Worm (Caenorhabditis elegans) whole organism, L4 larva: ENCODE measurements around the gene twk-8.

Experiments
- D1046.2 ChIP-seq: fragments of 200-800 bp; sonication (Bioruptor generic); IDR thresholded peaks from 2 replicates; pipeline ENCODE4 v1.3.6; 2022; ENCODE audit warnings: missing genetic modification characterization, missing compliant biosample characterization
- F44E2.7 ChIP-seq: fragments of 200-800 bp; sonication (Bioruptor generic); IDR thresholded peaks from 2 replicates; pipeline ENCODE4 v2.1.2; 2022; ENCODE audit warnings: missing genetic modification characterization, missing compliant biosample characterization
- Y48G9A.11 ChIP-seq: fragments of 200-800 bp; sonication (Bioruptor generic); IDR thresholded peaks from 2 replicates; pipeline ENCODE4 v1.3.6; 2022; ENCODE audit warnings: missing genetic modification reagents, missing genetic modification characterization, missing compliant biosample characterization
- Y75B8A.6 ChIP-seq: fragments of 200-800 bp; sonication (Bioruptor generic); IDR thresholded peaks from 2 replicates; pipeline ENCODE4 v1.3.6; 2022; ENCODE audit warnings: missing genetic modification reagents, missing genetic modification characterization, missing compliant biosample characterization
- aha-1 ChIP-seq: fragments of 150-350 bp; peaks from one replicate; lab custom pipeline; 2014; ENCODE audit warnings: missing biosample characterization, missing genetic modification characterization
- ama-1 ChIP-seq: fragments of 150-350 bp; optimal IDR thresholded peaks from 2 replicates; lab custom pipeline; 2014; ENCODE audit warnings: inconsistent platforms, mixed read lengths
- arid-1 ChIP-seq: fragments of 200-800 bp; sonication (Bioruptor generic); conservative IDR thresholded peaks from 2 replicates; pipeline ENCODE4 v1.3.6; 2022; ENCODE audit warnings: missing genetic modification reagents, missing genetic modification characterization, missing compliant biosample characterization
- attf-4 ChIP-seq: sonication (generic microtip); optimal IDR thresholded peaks from 3 replicates; lab custom pipeline; 2017; ENCODE audit warnings: missing biosample characterization, missing genetic modification characterization
- ceh-28 ChIP-seq: fragments of 150-350 bp; optimal IDR thresholded peaks from 2 replicates; lab custom pipeline; 2014; ENCODE audit warnings: missing biosample characterization, missing genetic modification reagents, missing genetic modification characterization
- ceh-32 ChIP-seq: sonication (generic microtip); optimal IDR thresholded peaks from 2 replicates; lab custom pipeline; 2016; ENCODE audit warnings: mild to moderate bottlenecking, missing genetic modification characterization, missing compliant biosample characterization; ENCODE audit not compliant: poor library complexity
- ceh-44 ChIP-seq: fragments of 200-800 bp; sonication (Bioruptor generic); IDR thresholded peaks from 2 replicates; pipeline ENCODE4 v1.3.6; 2022; ENCODE audit warnings: missing genetic modification reagents, missing genetic modification characterization, missing compliant biosample characterization
- ceh-62 ChIP-seq: sonication (generic microtip); optimal IDR thresholded peaks from 2 replicates; lab custom pipeline; 2017; ENCODE audit warnings: missing biosample characterization, missing genetic modification characterization
- cey-2 ChIP-seq: sonication (generic microtip); optimal IDR thresholded peaks from 3 replicates; lab custom pipeline; 2017; ENCODE audit warnings: missing genetic modification characterization, mild to moderate bottlenecking, missing compliant biosample characterization, antibody characterized with exemption, borderline replicate concordance; ENCODE audit not compliant: insufficient read depth
- daf-16 ChIP-seq, 3 experiments: sonication (generic microtip); optimal IDR thresholded peaks; 2 replicates each; lab custom pipeline; 2016 to 2017; ENCODE audit warnings: missing genetic modification characterization in 3 of 3, missing genetic modification reagents in 3 of 3, mild to moderate bottlenecking in 2 of 3, missing compliant biosample characterization in 2 of 3, missing biosample characterization in 1 of 3, moderate library complexity in 1 of 3
- daf-19 ChIP-seq: fragments of 200-800 bp; sonication (Bioruptor generic); conservative IDR thresholded peaks from 2 replicates; pipeline ENCODE4 v1.3.6; 2022; ENCODE audit warnings: missing genetic modification characterization, missing compliant biosample characterization
- dmd-8 ChIP-seq: fragments of 200-800 bp; sonication (Bioruptor generic); IDR thresholded peaks from 2 replicates; pipeline ENCODE4 v1.3.6; 2022; ENCODE audit warnings: missing genetic modification characterization, missing compliant biosample characterization
- duxl-1 ChIP-seq: sonication (generic microtip); optimal IDR thresholded peaks from 2 replicates; lab custom pipeline; 2016; ENCODE audit warnings: mild to moderate bottlenecking, missing genetic modification characterization, moderate library complexity, missing compliant biosample characterization; ENCODE audit not compliant: poor library complexity
- dve-1 ChIP-seq: sonication (generic microtip); optimal IDR thresholded peaks from 2 replicates; lab custom pipeline; 2017; ENCODE audit warnings: antibody characterized with exemption, mild to moderate bottlenecking, missing genetic modification characterization, missing compliant biosample characterization; ENCODE audit not compliant: insufficient read depth
- gei-8 ChIP-seq: fragments of 200-800 bp; sonication (Bioruptor generic); optimal IDR thresholded peaks from 2 replicates; lab custom pipeline; 2018; ENCODE audit warnings: mild to moderate bottlenecking, missing genetic modification characterization, missing compliant biosample characterization
- hif-1 ChIP-seq, 2 experiments: sonication (generic microtip); optimal IDR thresholded peaks; 2 replicates each; lab custom pipeline; 2016 to 2017; ENCODE audit warnings: missing compliant biosample characterization in 2 of 2, missing genetic modification characterization in 2 of 2, missing genetic modification reagents in 2 of 2, missing genotype in 2 of 2, mild to moderate bottlenecking in 1 of 2
- hmg-1.1 ChIP-seq: fragments of 200-800 bp; sonication (Bioruptor generic); IDR thresholded peaks from 2 replicates; pipeline ENCODE4 v1.3.6; 2022; ENCODE audit warnings: missing genetic modification reagents, missing genetic modification characterization, missing compliant biosample characterization
- jun-1 ChIP-seq: fragments of 150-350 bp; optimal IDR thresholded peaks from 2 replicates; lab custom pipeline; 2014; ENCODE audit warnings: missing biosample characterization, missing genetic modification reagents, missing genetic modification characterization
- lin-39 ChIP-seq: fragments of 150-350 bp; optimal IDR thresholded peaks from 2 replicates; lab custom pipeline; 2014; ENCODE audit warnings: missing biosample characterization, missing genetic modification reagents, missing genetic modification characterization
- lir-3 ChIP-seq: sonication (generic microtip); optimal IDR thresholded peaks from 2 replicates; lab custom pipeline; 2016; ENCODE audit warnings: mild to moderate bottlenecking, missing genetic modification characterization, missing compliant biosample characterization
- madf-5 ChIP-seq, 2 experiments: fragments of 200-800 bp; sonication (Bioruptor generic); IDR thresholded peaks; 2 replicates each; pipeline ENCODE4 v1.3.6; 2022; ENCODE audit warnings: missing compliant biosample characterization in 2 of 2, missing genetic modification characterization in 2 of 2
- mdl-1 ChIP-seq, 2 experiments: fragments of 150-350 bp in 1 of 2; sonication (generic microtip) in 1 of 2; optimal IDR thresholded peaks; 2 replicates each; lab custom pipeline; 2014 to 2017; ENCODE audit warnings: missing biosample characterization in 2 of 2, missing genetic modification characterization in 2 of 2
- mdt-29 ChIP-seq: fragments of 200-800 bp; sonication (Bioruptor generic); IDR thresholded peaks from 2 replicates; pipeline ENCODE4 v1.3.6; 2022; ENCODE audit warnings: missing genetic modification reagents, missing genetic modification characterization, missing compliant biosample characterization
- mxl-2 ChIP-seq: fragments of 200-800 bp; sonication (Bioruptor generic); conservative IDR thresholded peaks from 2 replicates; pipeline ENCODE4 v1.3.6; 2022; ENCODE audit warnings: missing genetic modification reagents, missing genetic modification characterization, missing compliant biosample characterization
- mxl-3 ChIP-seq: fragments of 200-800 bp; sonication (Bioruptor generic); optimal IDR thresholded peaks from 2 replicates; lab custom pipeline; 2018; ENCODE audit warnings: mild to moderate bottlenecking, missing genetic modification characterization, missing compliant biosample characterization
- nhr-11 ChIP-seq: fragments of 150-350 bp; optimal IDR thresholded peaks from 2 replicates; lab custom pipeline; 2014; ENCODE audit warnings: missing biosample characterization, missing genetic modification characterization
- nhr-111 ChIP-seq: fragments of 200-800 bp; sonication (Bioruptor generic); optimal IDR thresholded peaks from 2 replicates; lab custom pipeline; 2018; ENCODE audit warnings: mild to moderate bottlenecking, missing genetic modification characterization, missing compliant biosample characterization
- nhr-28 ChIP-seq: fragments of 150-350 bp; optimal IDR thresholded peaks from 2 replicates; lab custom pipeline; 2014; ENCODE audit warnings: missing biosample characterization, missing genetic modification characterization
- nhr-41 ChIP-seq: fragments of 200-800 bp; sonication (Bioruptor generic); IDR thresholded peaks from 2 replicates; pipeline ENCODE4 v1.3.6; 2022; ENCODE audit warnings: missing genetic modification reagents, missing genetic modification characterization, missing compliant biosample characterization
- nhr-48 ChIP-seq: sonication (generic microtip); optimal IDR thresholded peaks from 2 replicates; lab custom pipeline; 2016; ENCODE audit warnings: mild to moderate bottlenecking, missing genetic modification characterization, missing compliant biosample characterization
- nhr-6 ChIP-seq: fragments of 150-350 bp; optimal IDR thresholded peaks from 2 replicates; lab custom pipeline; 2014; ENCODE audit warnings: missing biosample characterization, missing genetic modification characterization
- pha-4 ChIP-seq, 2 experiments: fragments of 150-350 bp in 1 of 2; fragments of 200-800 bp in 1 of 2; sonication (Bioruptor generic) in 1 of 2; IDR thresholded peaks in 1 of 2; optimal IDR thresholded peaks in 1 of 2; 2 replicates each; pipeline versions ENCODE4 v1.3.6 to Lab custom; 2014 to 2022; ENCODE audit warnings: missing genetic modification characterization in 2 of 2, missing genetic modification reagents in 2 of 2, missing biosample characterization in 1 of 2, missing compliant biosample characterization in 1 of 2
- php-3 ChIP-seq: fragments of 200-800 bp; sonication (Bioruptor generic); IDR thresholded peaks from 2 replicates; pipeline ENCODE4 v1.3.6; 2022; ENCODE audit warnings: missing genetic modification reagents, missing genetic modification characterization, missing compliant biosample characterization
- rbr-2 ChIP-seq: sonication (generic microtip); optimal IDR thresholded peaks from 2 replicates; lab custom pipeline; 2016; ENCODE audit warnings: missing genotype, missing genetic modification characterization, missing compliant biosample characterization
- saeg-2 ChIP-seq: fragments of 200-800 bp; sonication (Bioruptor generic); IDR thresholded peaks from 2 replicates; pipeline ENCODE4 v1.3.6; 2022; ENCODE audit warnings: missing genetic modification reagents, missing genetic modification characterization, missing compliant biosample characterization
- set-16 ChIP-seq: fragments of 200-800 bp; sonication (Bioruptor generic); IDR thresholded peaks from 2 replicates; pipeline ENCODE4 v1.3.6; 2022; ENCODE audit warnings: missing genetic modification reagents, missing genetic modification characterization, missing compliant biosample characterization
- snpc-1.2 ChIP-seq: fragments of 200-800 bp; sonication (Bioruptor generic); IDR thresholded peaks from 2 replicates; pipeline ENCODE4 v1.3.6; 2022; ENCODE audit warnings: missing genetic modification reagents, missing genetic modification characterization, missing compliant biosample characterization
- snpc-4 ChIP-seq: fragments of 150-350 bp; optimal IDR thresholded peaks from 2 replicates; lab custom pipeline; 2014; ENCODE audit warnings: missing biosample characterization, missing genetic modification characterization
- spr-3 ChIP-seq: fragments of 200-800 bp; sonication (Bioruptor generic); optimal IDR thresholded peaks from 2 replicates; lab custom pipeline; 2018; ENCODE audit warnings: mild to moderate bottlenecking, missing genetic modification characterization, missing compliant biosample characterization
- zfp-3 ChIP-seq: fragments of 200-800 bp; sonication (Bioruptor generic); conservative IDR thresholded peaks from 2 replicates; pipeline ENCODE4 v1.3.6; 2022; ENCODE audit warnings: missing genetic modification reagents, missing genetic modification characterization, missing compliant biosample characterization
- zip-11 ChIP-seq: fragments of 200-800 bp; sonication (Bioruptor generic); IDR thresholded peaks from 2 replicates; pipeline ENCODE4 v1.3.6; 2022; ENCODE audit warnings: missing genetic modification characterization, missing compliant biosample characterization
- zip-2 ChIP-seq: fragments of 150-350 bp; optimal IDR thresholded peaks from 2 replicates; lab custom pipeline; 2014; ENCODE audit warnings: missing biosample characterization, missing genetic modification characterization
- ztf-11 ChIP-seq: fragments of 150-350 bp; optimal IDR thresholded peaks from 2 replicates; lab custom pipeline; 2014; ENCODE audit warnings: missing biosample characterization, missing genetic modification characterization
- ztf-7 ChIP-seq: fragments of 150-350 bp; optimal IDR thresholded peaks from 2 replicates; lab custom pipeline; 2014; ENCODE audit warnings: missing biosample characterization, missing genetic modification characterization

The twk-8 gene

ce11 chrIV:9108631-9109030 lies 26.5 kb downstream of the twk-8 start, which contains the start of gene aly-1 (continued):
- TF ChIP-seq zfp-3 (no peak), daf-16 (GFP tag; optimal IDR thresholded peaks at IDR 0.05; lab: Kevin White, UChicago) (no peak), daf-16 (tag; optimal IDR thresholded peaks at IDR 0.05; lab: Kevin White, UChicago) (no peak), spr-3 (GFP tag; lab: Kevin White, UChicago) (no peak), D1046.2 (GFP tag; lab: Robert Waterston, UW) (no peak)

ce11 chrIV:9112019-9112418 lies 29.9 kb downstream of the twk-8 start:
- no peak for TF ChIP-seq madf-5 (GFP tag; IDR thresholded peaks at IDR 0.05; lab: Robert Waterston, UW)
- TF ChIP-seq zfp-3, result no peak
- peak; percentile 80 for TF ChIP-seq nhr-28 (tag; lab: Kevin White, UChicago)
- TF ChIP-seq attf-4 (tag; lab: Kevin White, UChicago), result no peak
- TF ChIP-seq ceh-32, result no peak
- TF ChIP-seq spr-3 (GFP tag; lab: Kevin White, UChicago), result no peak
- TF ChIP-seq daf-16 (GFP tag; optimal IDR thresholded peaks at IDR 0.05; lab: Kevin White, UChicago), result no peak
- peak; percentile 52 for TF ChIP-seq daf-16 (tag; optimal IDR thresholded peaks at IDR 0.05; lab: Kevin White, UChicago)
- no peak for TF ChIP-seq duxl-1 (tag; lab: Kevin White, UChicago)
- no peak for TF ChIP-seq nhr-111
- peak; percentile 64 for TF ChIP-seq cey-2 (tag; lab: Kevin White, UChicago)
- TF ChIP-seq hmg-1.1 (GFP tag; lab: Robert Waterston, UW), result no peak
- no peak for TF ChIP-seq snpc-4 (tag; lab: Kevin White, UChicago)
- TF ChIP-seq nhr-48, result no peak
- peak; percentile 57 for TF ChIP-seq dve-1
- TF ChIP-seq zip-11, result no peak
- TF ChIP-seq daf-19 (GFP tag; lab: Robert Waterston, UW), result no peak
- TF ChIP-seq set-16 (GFP tag; lab: Robert Waterston, UW), result no peak
- no peak for TF ChIP-seq D1046.2 (GFP tag; lab: Robert Waterston, UW)
- no peak for TF ChIP-seq pha-4 (GFP tag; IDR thresholded peaks at IDR 0.05; lab: Robert Waterston, UW)
- no peak for TF ChIP-seq pha-4 (tag; optimal IDR thresholded peaks at IDR 0.05; lab: Kevin White, UChicago)
- TF ChIP-seq ztf-7 (tag; lab: Kevin White, UChicago), result no peak
- no peak for TF ChIP-seq lin-39 (tag; lab: Kevin White, UChicago)
- TF ChIP-seq dmd-8 (GFP tag; lab: Robert Waterston, UW), result no peak
- TF ChIP-seq nhr-41 (GFP tag; lab: Robert Waterston, UW), result no peak
- no peak for TF ChIP-seq jun-1 (tag; lab: Kevin White, UChicago)
- no peak for TF ChIP-seq ceh-44 (GFP tag; lab: Robert Waterston, UW)
- TF ChIP-seq rbr-2, result no peak
- TF ChIP-seq nhr-11, result no peak
- no peak for TF ChIP-seq F44E2.7 (GFP tag; lab: Robert Waterston, UW)
- no peak for TF ChIP-seq lir-3
- TF ChIP-seq gei-8 (GFP tag; lab: Kevin White, UChicago), result no peak
- peak; percentile 68 for TF ChIP-seq mxl-3
- no peak for TF ChIP-seq hif-1 (tag; optimal IDR thresholded peaks at IDR 0.05; lab: Kevin White, UChicago)
- no peak for TF ChIP-seq saeg-2 (GFP tag; lab: Robert Waterston, UW)
- no peak for TF ChIP-seq snpc-1.2 (GFP tag; lab: Robert Waterston, UW)
- TF ChIP-seq ztf-11, result no peak
- TF ChIP-seq mdt-29 (GFP tag; lab: Robert Waterston, UW), result no peak
- no peak for TF ChIP-seq mxl-2 (GFP tag; lab: Robert Waterston, UW)
- no peak for TF ChIP-seq Y75B8A.6 (GFP tag; lab: Robert Waterston, UW)
- TF ChIP-seq aha-1 (tag; lab: Kevin White, UChicago), result no peak
- TF ChIP-seq ama-1, result no peak
- no peak for TF ChIP-seq nhr-6 (tag; lab: Kevin White, UChicago)
- no peak for TF ChIP-seq ceh-62 (tag; lab: Kevin White, UChicago)
- TF ChIP-seq zip-2 (tag; lab: Kevin White, UChicago), result no peak
- TF ChIP-seq mdl-1 (tag; optimal IDR thresholded peaks at IDR 0.05; lab: Kevin White, UChicago), result no peak
- no peak for TF ChIP-seq php-3 (GFP tag; lab: Robert Waterston, UW)
- TF ChIP-seq arid-1 (GFP tag; lab: Robert Waterston, UW), result no peak
- no peak for TF ChIP-seq ceh-28 (tag; lab: Kevin White, UChicago)
- TF ChIP-seq Y48G9A.11 (GFP tag; lab: Robert Waterston, UW), result no peak
